Fruit fly (Drosophila melanogaster) whole organism, pupa: ENCODE results near the gene CG46394.

Source experiments
- CG10348 ChIP-seq: fragments of 200-800 bp; sonication (Bioruptor generic); IDR thresholded peaks from 2 replicates; pipeline ENCODE4 v1.3.6; 2022; ENCODE audit warnings: missing biosample characterization, missing genetic modification characterization
- CG15710 ChIP-seq: fragments of 200-800 bp; sonication (Bioruptor generic); optimal IDR thresholded peaks from 2 replicates; lab custom pipeline; 2018; ENCODE audit warnings: missing biosample characterization, mild to moderate bottlenecking, missing genetic modification characterization, moderate library complexity
- CG32121 ChIP-seq: fragments of 200-800 bp; sonication (Bioruptor generic); IDR thresholded peaks from 2 replicates; pipeline ENCODE4 v1.3.6; 2022; ENCODE audit warnings: missing biosample characterization, missing genetic modification characterization
- CG34367 ChIP-seq: fragments of 200-800 bp; sonication (Bioruptor generic); optimal IDR thresholded peaks from 2 replicates; lab custom pipeline; 2018; ENCODE audit warnings: missing biosample characterization, mild to moderate bottlenecking, missing genetic modification characterization
- CG4496 ChIP-seq: fragments of 200-800 bp; sonication (Bioruptor generic); IDR thresholded peaks from 3 replicates; pipeline ENCODE4 v1.3.6; 2022; ENCODE audit warnings: missing biosample characterization, missing genetic modification characterization
- CG8159 ChIP-seq: fragments of 200-800 bp; sonication (Bioruptor generic); optimal IDR thresholded peaks from 3 replicates; lab custom pipeline; 2018; ENCODE audit warnings: missing biosample characterization, mild to moderate bottlenecking, missing genetic modification characterization, moderate library complexity
- CG9948 ChIP-seq: fragments of 200-800 bp; sonication (Bioruptor generic); optimal IDR thresholded peaks from 2 replicates; lab custom pipeline; 2018; ENCODE audit warnings: missing biosample characterization, mild to moderate bottlenecking, missing genetic modification characterization, moderate library complexity
- EcR ChIP-seq: fragments of 200-800 bp; sonication (Bioruptor generic); optimal IDR thresholded peaks from 3 replicates; lab custom pipeline; 2019; ENCODE audit warnings: missing biosample characterization, missing genetic modification characterization, mild to moderate bottlenecking, moderate library complexity, missing genetic modification reagents
- Ets98B ChIP-seq: fragments of 200-800 bp; sonication (Bioruptor generic); IDR thresholded peaks from 2 replicates; pipeline ENCODE4 v1.3.6; 2022; ENCODE audit warnings: missing biosample characterization, missing genetic modification characterization
- Pif1A ChIP-seq: fragments of 200-800 bp; sonication (Bioruptor generic); optimal IDR thresholded peaks from 3 replicates; lab custom pipeline; 2016; ENCODE audit warnings: missing biosample characterization, missing genetic modification characterization
- Pif1B ChIP-seq: fragments of 200-800 bp; sonication (Bioruptor generic); optimal IDR thresholded peaks from 3 replicates; lab custom pipeline; 2016; ENCODE audit warnings: missing biosample characterization, missing genetic modification characterization
- fd96Ca ChIP-seq: fragments of 200-800 bp; sonication (Bioruptor generic); IDR thresholded peaks from 3 replicates; pipeline ENCODE4 v1.3.6; 2022; ENCODE audit warnings: missing biosample characterization, missing genetic modification characterization
- rn ChIP-seq: fragments of 200-800 bp; sonication (Bioruptor generic); IDR thresholded peaks from 2 replicates; pipeline ENCODE4 v1.3.6; 2022; ENCODE audit warnings: missing biosample characterization, missing genetic modification characterization

dm6 chr3L:11623245-11623883 lies 23.2 kb downstream of the CG46394 start:
- TF ChIP-seq CG8159 (no peak), CG34367 (no peak), CG4496 (GFP tag; lab: Robert Waterston, UW) (peak; percentile 58; the same call in 1 of the 3 replicates), Pif1A (GFP tag; lab: Kevin White, UChicago) (peak; percentile 15), CG10348 (GFP tag; lab: Robert Waterston, UW) (no peak), Ets98B (GFP tag; lab: Robert Waterston, UW) (peak; percentile 34; the same call in 1 of the 2 replicates), CG9948 (tag; lab: Kevin White, UChicago) (no peak), CG32121 (no peak), EcR (peak; percentile 44), rn (GFP tag; lab: Robert Waterston, UW) (no peak), fd96Ca (GFP tag; lab: Robert Waterston, UW) (no peak), Pif1B (GFP tag; lab: Kevin White, UChicago) (peak; percentile 36), CG15710 (tag; lab: Kevin White, UChicago) (peak; percentile 8)
